Worm (Caenorhabditis elegans) whole organism, mixed stage, embryonic: ENCODE data around the gene sec-24.1.

ENCODE experiments used
- M03D4.4 ChIP-seq: sonication (generic microtip); optimal IDR thresholded peaks from 2 replicates; lab custom pipeline; 2017; ENCODE audit warnings: mild to moderate bottlenecking, missing genetic modification characterization, missing compliant biosample characterization
- bed-3 ChIP-seq: fragments of 200-800 bp; sonication (Bioruptor generic); optimal IDR thresholded peaks from 3 replicates; lab custom pipeline; 2018; ENCODE audit warnings: mild to moderate bottlenecking, missing genetic modification characterization, moderate library complexity, missing compliant biosample characterization
- blmp-1 ChIP-seq: fragments of 150-350 bp; optimal IDR thresholded peaks from 2 replicates; lab custom pipeline; 2014; ENCODE audit warnings: missing biosample characterization, missing genetic modification characterization
- ceh-39 ChIP-seq: fragments of 150-350 bp; optimal IDR thresholded peaks from 2 replicates; lab custom pipeline; 2014; ENCODE audit warnings: missing biosample characterization, missing genetic modification characterization
- ceh-43 ChIP-seq: fragments of 200-800 bp; sonication (Bioruptor generic); optimal IDR thresholded peaks from 2 replicates; lab custom pipeline; 2018; ENCODE audit warnings: mild to moderate bottlenecking, missing genetic modification characterization, moderate library complexity, missing compliant biosample characterization
- ceh-83 ChIP-seq: fragments of 200-800 bp; sonication (Bioruptor generic); optimal IDR thresholded peaks from 2 replicates; lab custom pipeline; 2018; ENCODE audit warnings: mild to moderate bottlenecking, missing genetic modification characterization, missing compliant biosample characterization
- ces-1 ChIP-seq: fragments of 150-350 bp; optimal IDR thresholded peaks from 2 replicates; lab custom pipeline; 2014; ENCODE audit warnings: missing biosample characterization, missing genetic modification reagents, missing genetic modification characterization
- cnd-1 ChIP-seq: fragments of 200-800 bp; sonication (Bioruptor generic); optimal IDR thresholded peaks from 2 replicates; lab custom pipeline; 2018; ENCODE audit warnings: mild to moderate bottlenecking, missing genetic modification characterization, missing compliant biosample characterization
- drap-1 ChIP-seq: fragments of 200-800 bp; sonication (Bioruptor generic); optimal IDR thresholded peaks from 3 replicates; lab custom pipeline; 2018; ENCODE audit warnings: mild to moderate bottlenecking, missing genetic modification characterization, missing compliant biosample characterization
- elt-1 ChIP-seq: sonication (generic microtip); optimal IDR thresholded peaks from 2 replicates; lab custom pipeline; 2017; ENCODE audit warnings: missing genetic modification characterization, mild to moderate bottlenecking, missing compliant biosample characterization, antibody characterized with exemption, moderate library complexity, borderline replicate concordance; ENCODE audit not compliant: insufficient read depth
- elt-3 ChIP-seq: fragments of 150-350 bp; optimal IDR thresholded peaks from 2 replicates; lab custom pipeline; 2014; ENCODE audit warnings: missing biosample characterization, missing genetic modification characterization
- flh-1 ChIP-seq: fragments of 200-800 bp; sonication (Bioruptor generic); optimal IDR thresholded peaks from 2 replicates; lab custom pipeline; 2018; ENCODE audit warnings: mild to moderate bottlenecking, missing genetic modification characterization, moderate library complexity, missing compliant biosample characterization
- ham-2 ChIP-seq: fragments of 200-800 bp; sonication (Bioruptor generic); optimal IDR thresholded peaks from 2 replicates; lab custom pipeline; 2018; ENCODE audit warnings: mild to moderate bottlenecking, missing genetic modification characterization, missing compliant biosample characterization
- hlh-1 ChIP-seq: fragments of 150-350 bp; optimal IDR thresholded peaks from 2 replicates; lab custom pipeline; 2014; ENCODE audit warnings: missing biosample characterization, missing genetic modification reagents, missing genetic modification characterization
- lin-13 ChIP-seq: fragments of 150-350 bp; optimal IDR thresholded peaks from 2 replicates; lab custom pipeline; 2014; ENCODE audit warnings: missing biosample characterization, missing genetic modification characterization
- lin-32 ChIP-seq: fragments of 200-800 bp; sonication (Bioruptor generic); optimal IDR thresholded peaks from 2 replicates; lab custom pipeline; 2018; ENCODE audit warnings: mild to moderate bottlenecking, missing genetic modification characterization, missing compliant biosample characterization
- lsy-2 ChIP-seq: fragments of 150-350 bp; optimal IDR thresholded peaks from 2 replicates; lab custom pipeline; 2014; ENCODE audit warnings: missing biosample characterization, missing genetic modification characterization
- mab-5 ChIP-seq: fragments of 150-350 bp; optimal IDR thresholded peaks from 2 replicates; lab custom pipeline; 2014; ENCODE audit warnings: missing biosample characterization, missing genetic modification characterization
- mep-1 ChIP-seq: fragments of 150-350 bp; optimal IDR thresholded peaks from 2 replicates; lab custom pipeline; 2017; ENCODE audit warnings: missing biosample characterization, missing genetic modification reagents, missing genetic modification characterization, inconsistent platforms
- mls-2 ChIP-seq: sonication (generic microtip); optimal IDR thresholded peaks from 2 replicates; lab custom pipeline; 2016; ENCODE audit warnings: mild to moderate bottlenecking, missing genetic modification characterization, moderate library complexity, missing compliant biosample characterization
- nhr-12 ChIP-seq: fragments of 150-350 bp; optimal IDR thresholded peaks from 2 replicates; lab custom pipeline; 2014; ENCODE audit warnings: missing biosample characterization, missing genetic modification characterization
- nhr-2 ChIP-seq: fragments of 150-350 bp; optimal IDR thresholded peaks from 2 replicates; lab custom pipeline; 2014; ENCODE audit warnings: missing biosample characterization, missing genetic modification characterization
- nhr-237 ChIP-seq: fragments of 150-350 bp; optimal IDR thresholded peaks from 2 replicates; lab custom pipeline; 2014; ENCODE audit warnings: missing biosample characterization, missing genetic modification characterization
- nhr-28 ChIP-seq: fragments of 150-350 bp; optimal IDR thresholded peaks from 2 replicates; lab custom pipeline; 2014; ENCODE audit warnings: missing biosample characterization, missing genetic modification characterization
- nhr-76 ChIP-seq: sonication (generic microtip); optimal IDR thresholded peaks from 2 replicates; lab custom pipeline; 2017; ENCODE audit warnings: missing biosample characterization, missing genetic modification characterization
- pha-4 ChIP-seq: fragments of 150-350 bp; optimal IDR thresholded peaks from 2 replicates; lab custom pipeline; 2018; ENCODE audit warnings: missing biosample characterization, missing genetic modification reagents, missing genetic modification characterization
- sem-2 ChIP-seq: fragments of 200-800 bp; sonication (Bioruptor generic); optimal IDR thresholded peaks from 2 replicates; lab custom pipeline; 2018; ENCODE audit warnings: mild to moderate bottlenecking, missing genetic modification characterization, missing compliant biosample characterization
- snpc-4 ChIP-seq: fragments of 150-350 bp; optimal IDR thresholded peaks from 2 replicates; lab custom pipeline; 2014; ENCODE audit warnings: missing biosample characterization, missing genetic modification characterization
- sptf-1 ChIP-seq: sonication (generic microtip); optimal IDR thresholded peaks from 2 replicates; lab custom pipeline; 2017; ENCODE audit warnings: mild to moderate bottlenecking, missing genetic modification characterization, moderate library complexity, missing compliant biosample characterization
- tbx-8 ChIP-seq: fragments of 200-800 bp; sonication (Bioruptor generic); optimal IDR thresholded peaks from 2 replicates; lab custom pipeline; 2018; ENCODE audit warnings: mild to moderate bottlenecking, missing genetic modification characterization, moderate library complexity, missing compliant biosample characterization
- unc-120 ChIP-seq: sonication (generic microtip); optimal IDR thresholded peaks from 2 replicates; lab custom pipeline; 2017; ENCODE audit warnings: missing genetic modification characterization, missing compliant biosample characterization; ENCODE audit not compliant: poor library complexity, severe bottlenecking
- unc-39 ChIP-seq: fragments of 150-350 bp; optimal IDR thresholded peaks from 2 replicates; lab custom pipeline; 2014; ENCODE audit warnings: missing biosample characterization, missing genetic modification characterization
- unc-62 ChIP-seq: fragments of 150-350 bp; optimal IDR thresholded peaks from 2 replicates; lab custom pipeline; 2014; ENCODE audit warnings: missing biosample characterization, missing genetic modification reagents, missing genetic modification characterization
- zip-8 ChIP-seq: fragments of 150-350 bp; optimal IDR thresholded peaks from 2 replicates; lab custom pipeline; 2014; ENCODE audit warnings: missing biosample characterization, missing genetic modification characterization
- ztf-11 ChIP-seq: fragments of 150-350 bp; optimal IDR thresholded peaks from 2 replicates; lab custom pipeline; 2014; ENCODE audit warnings: missing biosample characterization, missing genetic modification characterization

sec-24.1 gene

ce11 chrIV:11561677-11562076 lies 4.3 kb downstream of the sec-24.1 start, which contains the start of gene F12F6.7:
TSS of gene F12F6.7 (minus strand) at chrIV:11561833.
- TF ChIP-seq ham-2 (GFP tag; lab: Kevin White, UChicago) (no peak), sem-2 (GFP tag; lab: Kevin White, UChicago) (no peak), M03D4.4 (tag; lab: Kevin White, UChicago) (no peak), blmp-1 (no peak), ceh-39 (tag; lab: Kevin White, UChicago) (no peak), ces-1 (GFP tag; lab: Kevin White, UChicago) (no peak), drap-1 (GFP tag; lab: Kevin White, UChicago) (no peak), unc-120 (no peak), snpc-4 (no peak), ztf-11 (tag; lab: Kevin White, UChicago) (no peak), ceh-43 (no peak), lin-32 (GFP tag; lab: Kevin White, UChicago) (no peak)

- TF ChIP-seq sptf-1 (tag; lab: Kevin White, UChicago), result no peak
- TF ChIP-seq mep-1, result no peak
- TF ChIP-seq snpc-4, result no peak
- no peak for TF ChIP-seq sem-2 (GFP tag; lab: Kevin White, UChicago)
- no peak for TF ChIP-seq ceh-39 (tag; lab: Kevin White, UChicago)
- no peak for TF ChIP-seq lin-32 (GFP tag; lab: Kevin White, UChicago)
- no peak for TF ChIP-seq lsy-2 (tag; lab: Kevin White, UChicago)
- no peak for TF ChIP-seq bed-3 (GFP tag; lab: Kevin White, UChicago)
- no peak for TF ChIP-seq pha-4
- no peak for TF ChIP-seq nhr-76
- TF ChIP-seq nhr-28, result no peak
- TF ChIP-seq mab-5 (tag; lab: Kevin White, UChicago), result no peak
- TF ChIP-seq unc-62 (GFP tag; lab: Kevin White, UChicago), result no peak
- no peak for TF ChIP-seq tbx-8
- TF ChIP-seq ham-2 (GFP tag; lab: Kevin White, UChicago), result no peak
Observed at ce11 chrIV:11551813-11552212, 14.2 kb downstream of the sec-24.1 start, which contains the start of gene col-128. TSS of gene col-128 (minus strand) at chrIV:11551960.

- TF ChIP-seq mep-1 (peak; percentile 79), M03D4.4 (tag; lab: Kevin White, UChicago) (peak; percentile 90), ces-1 (GFP tag; lab: Kevin White, UChicago) (no peak), drap-1 (GFP tag; lab: Kevin White, UChicago) (peak; percentile 93), hlh-1 (tag; lab: Kevin White, UChicago) (peak; percentile 54), ceh-83 (GFP tag; lab: Kevin White, UChicago) (peak; percentile 90), nhr-76 (no peak), nhr-28 (peak; percentile 68), flh-1 (GFP tag; lab: Kevin White, UChicago) (peak; percentile 47), sptf-1 (tag; lab: Kevin White, UChicago) (peak; percentile 91), snpc-4 (no peak), ham-2 (GFP tag; lab: Kevin White, UChicago) (peak; percentile 78), zip-8 (no peak), pha-4 (peak; percentile 28), lsy-2 (tag; lab: Kevin White, UChicago) (peak; percentile 29), bed-3 (GFP tag; lab: Kevin White, UChicago) (peak; percentile 85), mab-5 (tag; lab: Kevin White, UChicago) (no peak), unc-120 (peak; percentile 91), ceh-43 (peak; percentile 81), blmp-1 (no peak), nhr-2 (tag; lab: Kevin White, UChicago) (no peak), lin-32 (GFP tag; lab: Kevin White, UChicago) (peak; percentile 79), nhr-237 (tag; lab: Kevin White, UChicago) (peak; percentile 20), sem-2 (GFP tag; lab: Kevin White, UChicago) (peak; percentile 85), elt-3 (tag; lab: Kevin White, UChicago) (no peak), elt-1 (tag; lab: Kevin White, UChicago) (no peak), mls-2 (tag; lab: Kevin White, UChicago) (peak; percentile 90), nhr-12 (tag; lab: Kevin White, UChicago) (no peak), unc-39 (no peak), ceh-39 (tag; lab: Kevin White, UChicago) (no peak), ztf-11 (tag; lab: Kevin White, UChicago) (peak; percentile 57), tbx-8 (peak; percentile 15), lin-13 (tag; lab: Kevin White, UChicago) (peak; percentile 59), cnd-1 (tag; lab: Kevin White, UChicago) (peak; percentile 86), unc-62 (GFP tag; lab: Kevin White, UChicago) (peak; percentile 61)
- TF ChIP-seq, all 35 proteins: peak for 23
Observed at ce11 chrIV:11549694-11550093, 16.3 kb downstream of the sec-24.1 start.
